Fruit fly (Drosophila melanogaster) whole organism, embryonic: ENCODE results near the gene Chchd3.

Source experiments
- CG14965 ChIP-seq: fragments of 200-800 bp; sonication (Bioruptor generic); optimal IDR thresholded peaks from 2 replicates; lab custom pipeline; 2016; ENCODE audit warnings: missing biosample characterization, missing genetic modification characterization, borderline replicate concordance
- CG16813 ChIP-seq: fragments of 200-800 bp; sonication (Bioruptor generic); IDR thresholded peaks from 3 replicates; pipeline ENCODE4 v1.3.6; 2022; ENCODE audit warnings: missing biosample characterization, missing genetic modification characterization; ENCODE audit not compliant: partially characterized antibody
- CG8944 ChIP-seq: fragments of 200-800 bp; sonication (Bioruptor generic); optimal IDR thresholded peaks from 3 replicates; lab custom pipeline; 2016; ENCODE audit warnings: missing biosample characterization, missing genetic modification characterization
- CTCF ChIP-seq: fragments of 200-800 bp; sonication (Bioruptor generic); optimal IDR thresholded peaks from 2 replicates; lab custom pipeline; 2017; ENCODE audit warnings: missing biosample characterization, mild to moderate bottlenecking, missing genetic modification characterization, moderate library complexity
- MTF-1 ChIP-seq: fragments of 200-800 bp; sonication (Bioruptor generic); optimal IDR thresholded peaks from 2 replicates; lab custom pipeline; 2018; ENCODE audit warnings: missing biosample characterization, mild to moderate bottlenecking, missing genetic modification characterization, borderline replicate concordance
- Scr ChIP-seq: fragments of 200-800 bp; sonication (Bioruptor generic); IDR thresholded peaks from 2 replicates; pipeline ENCODE4 v1.3.6; 2022; ENCODE audit warnings: missing biosample characterization, missing genetic modification characterization; ENCODE audit not compliant: partially characterized antibody
- TFAM ChIP-seq: fragments of 200-800 bp; sonication (Bioruptor generic); optimal IDR thresholded peaks from 2 replicates; lab custom pipeline; 2017; ENCODE audit warnings: missing biosample characterization, missing genetic modification characterization, inconsistent platforms
- pnt ChIP-seq: fragments of 200-800 bp; sonication (Bioruptor generic); optimal IDR thresholded peaks from 3 replicates; lab custom pipeline; 2016; ENCODE audit warnings: missing biosample characterization, missing genetic modification characterization

dm6 chr3R:31010086-31010485, 43.6 kb downstream of the Chchd3 start:
- TF ChIP-seq MTF-1 (GFP tag; lab: Kevin White, UChicago) (no peak), CG16813 (GFP tag; lab: Robert Waterston, UW) (no peak), Scr (GFP tag; lab: Robert Waterston, UW) (no peak), CG14965 (GFP tag; lab: Kevin White, UChicago) (no peak), pnt (GFP tag; lab: Kevin White, UChicago) (no peak), TFAM (GFP tag; lab: Kevin White, UChicago) (no peak), CTCF (GFP tag; lab: Kevin White, UChicago) (no peak), CG8944 (GFP tag; lab: Kevin White, UChicago) (no peak)
